Worm (Caenorhabditis elegans): ENCODE data around the gene Y56A3A.31.

The Y56A3A.31 gene

ce11 chrIII:11985066-11985465 is 10.8 kb downstream of the Y56A3A.31 start:
- TF ChIP-seq lin-38 (GFP tag; IDR thresholded peaks at IDR 0.05) (no peak), ceh-20 (GFP tag; IDR thresholded peaks at IDR 0.05) (no peak), egl-27 (tag; optimal IDR thresholded peaks at IDR 0.05) (no peak), ztf-7 (tag; optimal IDR thresholded peaks at IDR 0.05) (no peak), ceh-28 (tag; optimal IDR thresholded peaks at IDR 0.05) (no peak), aly-2 (tag; optimal IDR thresholded peaks at IDR 0.05) (no peak)

- TF ChIP-seq daf-16 (GFP tag; optimal IDR thresholded peaks at IDR 0.05), result peak in 1 of 2 experiments; percentile 28
- TF ChIP-seq daf-16 (tag; optimal IDR thresholded peaks at IDR 0.05), result peak; percentile 96
- TF ChIP-seq mxl-3 (GFP tag; optimal IDR thresholded peaks at IDR 0.05), result no peak
- no peak for TF ChIP-seq lin-15B (tag; optimal IDR thresholded peaks at IDR 0.05)
- TF ChIP-seq attf-4 (tag; optimal IDR thresholded peaks at IDR 0.05), result no peak
- no peak for TF ChIP-seq skn-1 (tag; optimal IDR thresholded peaks at IDR 0.05)
- TF ChIP-seq spr-3 (GFP tag; optimal IDR thresholded peaks at IDR 0.05), result no peak
- TF ChIP-seq pha-4 (GFP tag; IDR thresholded peaks at IDR 0.05), result no peak
- TF ChIP-seq pha-4 (tag; optimal IDR thresholded peaks at IDR 0.05), result peak; percentile 42
- TF ChIP-seq pqm-1 (tag; optimal IDR thresholded peaks at IDR 0.05), result no peak
- no peak for TF ChIP-seq nhr-6 (tag; optimal IDR thresholded peaks at IDR 0.05)
- no peak for TF ChIP-seq fos-1 (tag; optimal IDR thresholded peaks at IDR 0.05)
- TF ChIP-seq mes-2 (tag; optimal IDR thresholded peaks at IDR 0.05; ENCODE audit: poor library complexity, severe bottlenecking), result no peak
- TF ChIP-seq zag-1 (tag; optimal IDR thresholded peaks at IDR 0.05), result no peak
- no peak for TF ChIP-seq aha-1 (tag)
- TF ChIP-seq F10B5.3 (tag; optimal IDR thresholded peaks at IDR 0.05), result no peak
- no peak for TF ChIP-seq saeg-2 (GFP tag; IDR thresholded peaks at IDR 0.05)
- no peak for TF ChIP-seq ceh-44 (GFP tag; IDR thresholded peaks at IDR 0.05)
- no peak for TF ChIP-seq lim-7 (GFP tag; IDR thresholded peaks at IDR 0.05)
- TF ChIP-seq nhr-10 (tag; optimal IDR thresholded peaks at IDR 0.05), result no peak
- TF ChIP-seq egl-43 (GFP tag; IDR thresholded peaks at IDR 0.05), result no peak
- TF ChIP-seq ctbp-1 (GFP tag; IDR thresholded peaks at IDR 0.05), result no peak
- peak in 1 of 2 experiments; percentile 74 for TF ChIP-seq mdl-1 (tag; optimal IDR thresholded peaks at IDR 0.05)
- no peak for TF ChIP-seq nhr-237 (tag; optimal IDR thresholded peaks at IDR 0.05)
- TF ChIP-seq hlh-11 (tag; optimal IDR thresholded peaks at IDR 0.05), result no peak
- peak; percentile 32 for TF ChIP-seq dve-1 (tag; optimal IDR thresholded peaks at IDR 0.05; ENCODE audit: insufficient read depth)
- TF ChIP-seq arid-1 (GFP tag; conservative IDR thresholded peaks at IDR 0.05), result no peak
- TF ChIP-seq nhr-48 (tag; optimal IDR thresholded peaks at IDR 0.05), result no peak
- TF ChIP-seq F44E2.7 (GFP tag; IDR thresholded peaks at IDR 0.05), result no peak
- no peak for TF ChIP-seq nhr-28 (tag; optimal IDR thresholded peaks at IDR 0.05)
- no peak for TF ChIP-seq dmd-8 (GFP tag; IDR thresholded peaks at IDR 0.05)
- no peak for TF ChIP-seq cey-2 (tag; optimal IDR thresholded peaks at IDR 0.05; ENCODE audit: borderline replicate concordance, insufficient read depth)
- TF ChIP-seq Y75B8A.6 (GFP tag; IDR thresholded peaks at IDR 0.05), result no peak
- no peak for TF ChIP-seq ceh-28 (tag; optimal IDR thresholded peaks at IDR 0.05)
- no peak for TF ChIP-seq R02D3.7 (tag; optimal IDR thresholded peaks at IDR 0.05)
- no peak for TF ChIP-seq mxl-2 (GFP tag; conservative IDR thresholded peaks at IDR 0.05)
- peak in 1 of 2 experiments; percentile 2 for TF ChIP-seq lsy-2 (tag; optimal IDR thresholded peaks at IDR 0.05)
- TF ChIP-seq gei-8 (GFP tag; optimal IDR thresholded peaks at IDR 0.05), result no peak
- TF ChIP-seq lin-38 (GFP tag; IDR thresholded peaks at IDR 0.05), result peak; percentile 41
- no peak for TF ChIP-seq lir-3 (tag; optimal IDR thresholded peaks at IDR 0.05)
- TF ChIP-seq F49E8.2 (tag; optimal IDR thresholded peaks at IDR 0.05; ENCODE audit: borderline replicate concordance), result no peak
- TF ChIP-seq dmd-9 (GFP tag; IDR thresholded peaks at IDR 0.05), result no peak
- no peak for TF ChIP-seq zip-2 (tag; optimal IDR thresholded peaks at IDR 0.05)
- TF ChIP-seq ztf-11 (tag; optimal IDR thresholded peaks at IDR 0.05), result no peak
- peak; percentile 59 for TF ChIP-seq ama-1 (optimal IDR thresholded peaks at IDR 0.05)
- no peak for TF ChIP-seq zfp-3 (GFP tag; conservative IDR thresholded peaks at IDR 0.05)
- TF ChIP-seq unc-39 (tag; optimal IDR thresholded peaks at IDR 0.05), result no peak
These were observed 15.5 kb downstream of the Y56A3A.31 start, which contains the start of gene wah-1 for ce11 chrIII:11989823-11990222. Gene wah-1 (plus strand): TSS chrIII:11990167.
